Fruit fly (Drosophila melanogaster) whole organism, embryonic: ENCODE results near the gene CG9338.

Source experiments
- Abd-B ChIP-seq: fragments of 200-800 bp; sonication (Bioruptor generic); optimal IDR thresholded peaks from 2 replicates; lab custom pipeline; 2018; ENCODE audit warnings: missing biosample characterization, mild to moderate bottlenecking, missing genetic modification characterization, moderate library complexity
- B-H1 ChIP-seq: fragments of 200-800 bp; sonication (Bioruptor generic); IDR thresholded peaks from 3 replicates; pipeline ENCODE4 v1.3.6; 2022; ENCODE audit warnings: missing biosample characterization, missing genetic modification characterization
- B-H2 ChIP-seq: fragments of 200-800 bp; sonication (Bioruptor generic); optimal IDR thresholded peaks from 2 replicates; lab custom pipeline; 2018; ENCODE audit warnings: missing biosample characterization, mild to moderate bottlenecking, missing genetic modification characterization
- BEAF-32 ChIP-seq: fragments of 200-800 bp; sonication (Bioruptor generic); optimal IDR thresholded peaks from 3 replicates; lab custom pipeline; 2017; ENCODE audit warnings: missing biosample characterization, missing genetic modification characterization, mild to moderate bottlenecking, moderate library complexity, missing genetic modification reagents
- CG11093 ChIP-seq: fragments of 200-800 bp; sonication (Bioruptor generic); IDR thresholded peaks from 3 replicates; pipeline ENCODE4 v1.3.6; 2022; ENCODE audit warnings: missing biosample characterization, missing genetic modification characterization
- CG11695 ChIP-seq: fragments of 200-800 bp; sonication (Bioruptor generic); IDR thresholded peaks from 3 replicates; pipeline ENCODE4 v1.3.6; 2022; ENCODE audit warnings: missing biosample characterization, missing genetic modification characterization
- CG14965 ChIP-seq: fragments of 200-800 bp; sonication (Bioruptor generic); optimal IDR thresholded peaks from 2 replicates; lab custom pipeline; 2016; ENCODE audit warnings: missing biosample characterization, missing genetic modification characterization, borderline replicate concordance
- CG15479 ChIP-seq: fragments of 200-800 bp; sonication (Bioruptor generic); optimal IDR thresholded peaks from 3 replicates; lab custom pipeline; 2019; ENCODE audit warnings: missing biosample characterization, mild to moderate bottlenecking, missing genetic modification characterization, moderate library complexity
- CG1602 ChIP-seq: fragments of 200-800 bp; sonication (Bioruptor generic); optimal IDR thresholded peaks from 3 replicates; lab custom pipeline; 2016; ENCODE audit warnings: missing biosample characterization, missing genetic modification characterization
- CG17612 ChIP-seq: fragments of 200-800 bp; sonication (Bioruptor generic); IDR thresholded peaks from 2 replicates; pipeline ENCODE4 v1.3.6; 2022; ENCODE audit warnings: missing biosample characterization, missing genetic modification characterization
- CG17829 ChIP-seq: fragments of 200-800 bp; optimal IDR thresholded peaks from 2 replicates; lab custom pipeline; 2019; ENCODE audit warnings: missing biosample characterization, mild to moderate bottlenecking, missing genetic modification characterization, moderate library complexity
- CG18476 ChIP-seq: fragments of 200-800 bp; sonication (Bioruptor generic); optimal IDR thresholded peaks from 2 replicates; lab custom pipeline; 2016; ENCODE audit warnings: missing biosample characterization, mild to moderate bottlenecking, missing genetic modification characterization
- CG18599 ChIP-seq: fragments of 200-800 bp; sonication (Bioruptor generic); optimal IDR thresholded peaks from 3 replicates; lab custom pipeline; 2017; ENCODE audit warnings: missing biosample characterization, missing genetic modification characterization, mild to moderate bottlenecking, moderate library complexity, missing genetic modification reagents
- CG30431 ChIP-seq: fragments of 200-800 bp; sonication (Bioruptor generic); optimal IDR thresholded peaks from 2 replicates; lab custom pipeline; 2017; ENCODE audit warnings: missing biosample characterization, missing genetic modification characterization
- CG8478 ChIP-seq: fragments of >200 bp; optimal IDR thresholded peaks from 2 replicates; lab custom pipeline; 2018
- CG8765 ChIP-seq: fragments of 200-800 bp; sonication (Bioruptor generic); IDR thresholded peaks from 2 replicates; pipeline ENCODE4 v1.3.6; 2022; ENCODE audit warnings: missing biosample characterization, missing genetic modification characterization
- CG9215 ChIP-seq: fragments of 200-800 bp; sonication (Bioruptor generic); IDR thresholded peaks from 2 replicates; pipeline ENCODE4 v1.3.6; 2022; ENCODE audit warnings: missing biosample characterization, missing genetic modification characterization
- Camta ChIP-seq: fragments of 200-800 bp; sonication (Bioruptor generic); optimal IDR thresholded peaks from 2 replicates; lab custom pipeline; 2016; ENCODE audit warnings: missing biosample characterization, missing genetic modification characterization
- D ChIP-seq, 2 experiments: fragments of 200-800 bp in 1 of 2; fragments of >200 bp in 1 of 2; sonication (Bioruptor generic) in 1 of 2; optimal IDR thresholded peaks; 2 replicates in 1 of 2; 3 replicates in 1 of 2; lab custom pipeline; 2017; ENCODE audit warnings: mild to moderate bottlenecking in 1 of 2, missing biosample characterization in 1 of 2, missing genetic modification characterization in 1 of 2, missing genetic modification reagents in 1 of 2
- Deaf1 ChIP-seq: fragments of 200-800 bp; optimal IDR thresholded peaks from 3 replicates; lab custom pipeline; 2019; ENCODE audit warnings: missing biosample characterization, mild to moderate bottlenecking, missing genetic modification characterization, moderate library complexity
- Dip3 ChIP-seq: fragments of 200-800 bp; sonication (Bioruptor generic); optimal IDR thresholded peaks from 3 replicates; lab custom pipeline; 2016; ENCODE audit warnings: missing biosample characterization, missing genetic modification characterization
- Doc3 ChIP-seq: fragments of 200-800 bp; sonication (Bioruptor generic); IDR thresholded peaks from 3 replicates; pipeline ENCODE4 v1.3.6; 2022; ENCODE audit warnings: missing biosample characterization, missing genetic modification characterization; ENCODE audit not compliant: partially characterized antibody
- H15 ChIP-seq: fragments of 200-800 bp; sonication (Bioruptor generic); IDR thresholded peaks from 3 replicates; pipeline ENCODE4 v1.3.6; 2022; ENCODE audit warnings: missing biosample characterization, missing genetic modification characterization
- HLH3B ChIP-seq: fragments of 200-800 bp; sonication (Bioruptor generic); IDR thresholded peaks from 2 replicates; pipeline ENCODE4 v1.3.6; 2022; ENCODE audit warnings: missing biosample characterization, missing genetic modification characterization
- HmgZ ChIP-seq: fragments of 200-800 bp; sonication (Bioruptor generic); optimal IDR thresholded peaks from 2 replicates; lab custom pipeline; 2018; ENCODE audit warnings: missing biosample characterization, mild to moderate bottlenecking, missing genetic modification characterization
- MBD-R2 ChIP-seq: fragments of 200-800 bp; sonication (Bioruptor generic); IDR thresholded peaks from 2 replicates; pipeline ENCODE4 v1.3.6; 2022; ENCODE audit warnings: missing biosample characterization, missing genetic modification characterization
- Max ChIP-seq: fragments of 200-800 bp; sonication (Bioruptor generic); optimal IDR thresholded peaks from 2 replicates; lab custom pipeline; 2016; ENCODE audit warnings: missing biosample characterization, mild to moderate bottlenecking, missing genetic modification characterization
- Scr ChIP-seq: fragments of 200-800 bp; sonication (Bioruptor generic); IDR thresholded peaks from 2 replicates; pipeline ENCODE4 v1.3.6; 2022; ENCODE audit warnings: missing biosample characterization, missing genetic modification characterization; ENCODE audit not compliant: partially characterized antibody
- Side ChIP-seq: fragments of 200-800 bp; sonication (Bioruptor generic); optimal IDR thresholded peaks from 2 replicates; lab custom pipeline; 2016; ENCODE audit warnings: missing biosample characterization, missing genetic modification characterization
- ash1 ChIP-seq: fragments of 200-800 bp; sonication (Bioruptor generic); optimal IDR thresholded peaks from 2 replicates; lab custom pipeline; 2018; ENCODE audit warnings: missing biosample characterization, mild to moderate bottlenecking, missing genetic modification characterization
- bsh ChIP-seq, 2 experiments: fragments of 200-800 bp; sonication (Bioruptor generic); optimal IDR thresholded peaks; 2 replicates each; lab custom pipeline; 2017 to 2018; ENCODE audit warnings: mild to moderate bottlenecking in 2 of 2, missing biosample characterization in 2 of 2, missing genetic modification characterization in 2 of 2, moderate library complexity in 1 of 2
- crp ChIP-seq, 2 experiments: fragments of 200-800 bp; sonication (Bioruptor generic); optimal IDR thresholded peaks; 2 replicates in 1 of 2; 3 replicates in 1 of 2; lab custom pipeline; 2017; ENCODE audit warnings: missing biosample characterization in 2 of 2, missing genetic modification characterization in 2 of 2, mild to moderate bottlenecking in 1 of 2, moderate library complexity in 1 of 2
- dysf ChIP-seq: fragments of 200-800 bp; sonication (Bioruptor generic); IDR thresholded peaks from 3 replicates; pipeline ENCODE4 v1.3.6; 2022; ENCODE audit warnings: missing biosample characterization, missing genetic modification characterization
- ems ChIP-seq: fragments of 200-800 bp; sonication (Bioruptor generic); optimal IDR thresholded peaks from 3 replicates; lab custom pipeline; 2016; ENCODE audit warnings: missing biosample characterization, missing genetic modification characterization
- eve ChIP-seq, 2 experiments: fragments of >200 bp; optimal IDR thresholded peaks; 2 replicates each; lab custom pipeline; 2017; ENCODE audit warnings: missing biosample characterization in 2 of 2, missing genetic modification characterization in 2 of 2
- gcm ChIP-seq: fragments of 200-800 bp; sonication (Bioruptor generic); optimal IDR thresholded peaks from 2 replicates; lab custom pipeline; 2019; ENCODE audit warnings: missing biosample characterization, mild to moderate bottlenecking, missing genetic modification characterization, moderate library complexity
- gfzf ChIP-seq: fragments of 200-800 bp; sonication (Bioruptor generic); optimal IDR thresholded peaks from 2 replicates; lab custom pipeline; 2016; ENCODE audit warnings: missing biosample characterization, mild to moderate bottlenecking, missing genetic modification characterization, moderate library complexity
- gsb ChIP-seq: fragments of 200-800 bp; sonication (Bioruptor generic); IDR thresholded peaks from 2 replicates; pipeline ENCODE4 v1.3.6; 2022; ENCODE audit warnings: missing biosample characterization, missing genetic modification characterization
- ind ChIP-seq: fragments of 200-800 bp; sonication (Bioruptor generic); optimal IDR thresholded peaks from 3 replicates; lab custom pipeline; 2016; ENCODE audit warnings: missing biosample characterization, missing genetic modification characterization
- insv ChIP-seq, 2 experiments: fragments of 200-800 bp; sonication (Bioruptor generic); optimal IDR thresholded peaks; 3 replicates each; lab custom pipeline; 2016 to 2018; ENCODE audit warnings: missing biosample characterization in 2 of 2, missing genetic modification characterization in 2 of 2
- oc ChIP-seq: fragments of 200-800 bp; sonication (Bioruptor generic); optimal IDR thresholded peaks from 2 replicates; lab custom pipeline; 2018; ENCODE audit warnings: missing biosample characterization, mild to moderate bottlenecking, missing genetic modification characterization, moderate library complexity
- pita ChIP-seq: fragments of 200-800 bp; sonication (Bioruptor generic); optimal IDR thresholded peaks from 2 replicates; lab custom pipeline; 2017; ENCODE audit warnings: missing biosample characterization, mild to moderate bottlenecking, missing genetic modification characterization
- ranshi ChIP-seq: fragments of 200-800 bp; sonication (Bioruptor generic); IDR thresholded peaks from 2 replicates; pipeline ENCODE4 v1.3.6; 2022; ENCODE audit warnings: missing biosample characterization, missing genetic modification characterization
- ro ChIP-seq: fragments of 200-800 bp; sonication (Bioruptor generic); IDR thresholded peaks from 2 replicates; pipeline ENCODE4 v1.3.6; 2022; ENCODE audit warnings: missing biosample characterization, missing genetic modification characterization
- sens ChIP-seq: fragments of 200-800 bp; sonication (Bioruptor generic); peaks from one replicate; lab custom pipeline; 2016; ENCODE audit warnings: missing biosample characterization, missing genetic modification characterization
- shn ChIP-seq: fragments of 200-800 bp; sonication (Bioruptor generic); optimal IDR thresholded peaks from 3 replicates; lab custom pipeline; 2016; ENCODE audit warnings: missing biosample characterization, missing genetic modification characterization
- sim ChIP-seq: fragments of 200-800 bp; sonication (Bioruptor generic); IDR thresholded peaks from 2 replicates; pipeline ENCODE4 v1.3.6; 2022; ENCODE audit warnings: missing biosample characterization, missing genetic modification characterization
- sob ChIP-seq: fragments of 200-800 bp; sonication (Bioruptor generic); IDR thresholded peaks from 2 replicates; pipeline ENCODE4 v1.3.6; 2022; ENCODE audit warnings: missing biosample characterization, missing genetic modification characterization
- sr ChIP-seq: fragments of 200-800 bp; sonication (Bioruptor generic); IDR thresholded peaks from 3 replicates; pipeline ENCODE4 v1.3.6; 2022; ENCODE audit warnings: missing biosample characterization, missing genetic modification characterization
- unpg ChIP-seq: fragments of 200-800 bp; sonication (Bioruptor generic); optimal IDR thresholded peaks from 3 replicates; lab custom pipeline; 2018; ENCODE audit warnings: missing biosample characterization, mild to moderate bottlenecking, missing genetic modification characterization, moderate library complexity

The CG9338 gene

DNA sequence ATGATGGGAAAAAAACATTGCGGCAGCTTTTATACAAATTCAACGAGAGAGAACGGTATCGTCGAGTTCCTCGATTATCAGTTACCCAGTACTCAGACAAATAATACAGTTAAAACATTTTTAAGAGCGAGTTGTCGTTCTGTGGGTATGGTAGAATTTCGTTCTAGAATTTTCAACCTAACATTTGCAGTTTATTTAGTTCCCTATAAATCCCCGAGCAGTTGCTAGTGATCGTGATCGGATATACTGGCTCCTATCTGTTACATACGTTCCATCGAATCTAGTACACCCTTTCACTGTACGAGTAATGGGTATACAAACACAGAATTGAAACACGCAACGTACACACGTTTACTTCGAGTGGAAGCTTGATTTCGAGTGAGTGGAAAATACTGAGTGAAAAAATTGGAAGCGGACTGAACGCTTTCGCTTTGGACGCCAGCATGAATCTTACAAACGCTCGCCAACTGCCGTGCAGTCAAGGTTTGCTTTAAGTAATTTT is at the start of gene CG9338 (continued):
- TF ChIP-seq crp (GFP tag; optimal IDR thresholded peaks at IDR 0.05; lab: Kevin White, UChicago) (peak in 1 of 2 experiments; percentile 32), Scr (GFP tag; lab: Robert Waterston, UW) (peak; percentile 55), dysf (peak; percentile 85), oc (tag; lab: Kevin White, UChicago) (no peak), CG14965 (GFP tag; lab: Kevin White, UChicago) (peak; percentile 46), CG18599 (GFP tag; lab: Kevin White, UChicago) (peak; percentile 96), H15 (GFP tag; lab: Robert Waterston, UW) (peak; percentile 93), CG17829 (peak; percentile 95), CG15479 (no peak), bsh (GFP tag; optimal IDR thresholded peaks at IDR 0.05; lab: Kevin White, UChicago) (peak; percentile 12 to 79), sr (peak; percentile 13; the same call in 1 of the 3 replicates), B-H2 (peak; percentile 79), BEAF-32 (GFP tag; lab: Kevin White, UChicago) (no peak), Doc3 (GFP tag; lab: Robert Waterston, UW) (no peak), Dip3 (GFP tag; lab: Kevin White, UChicago) (peak; percentile 74), CG8765 (GFP tag; lab: Robert Waterston, UW) (peak; percentile 49; the same call in 1 of the 2 replicates), insv (GFP tag; optimal IDR thresholded peaks at IDR 0.05; lab: Kevin White, UChicago) (peak in 1 of 2 experiments; percentile 24), CG11093 (GFP tag; lab: Robert Waterston, UW) (peak; percentile 93), ro (GFP tag; lab: Robert Waterston, UW) (no peak), CG17612 (GFP tag; lab: Robert Waterston, UW) (peak; percentile 90), Camta (GFP tag; lab: Kevin White, UChicago) (peak; percentile 74), sens (GFP tag; lab: Kevin White, UChicago) (peak; percentile 96), CG8478 (lab: Kevin White, UChicago) (no peak), ash1 (GFP tag; lab: Kevin White, UChicago) (peak; percentile 46), pita (GFP tag; lab: Kevin White, UChicago) (no peak), shn (GFP tag; lab: Kevin White, UChicago) (peak; percentile 85), sob (GFP tag; lab: Robert Waterston, UW) (peak; percentile 78), gfzf (GFP tag; lab: Kevin White, UChicago) (no peak), eve (GFP tag; optimal IDR thresholded peaks at IDR 0.05; lab: Kevin White, UChicago) (peak in 1 of 2 experiments; percentile 97), Max (GFP tag; lab: Kevin White, UChicago) (peak; percentile 72), Deaf1 (tag; lab: Kevin White, UChicago) (peak; percentile 66), ranshi (peak; percentile 79; the same call in 1 of the 2 replicates), MBD-R2 (GFP tag; lab: Robert Waterston, UW) (peak; percentile 38; the same call in 1 of the 2 replicates), gsb (GFP tag; lab: Robert Waterston, UW) (peak; percentile 86; the same call in 1 of the 2 replicates), D (optimal IDR thresholded peaks at IDR 0.05; lab: Kevin White, UChicago) (no peak), D (GFP tag; optimal IDR thresholded peaks at IDR 0.05; lab: Kevin White, UChicago) (peak; percentile 86), Side (GFP tag; lab: Kevin White, UChicago) (peak; percentile 79), CG11695 (GFP tag; lab: Robert Waterston, UW) (peak; percentile 95), B-H1 (peak; percentile 91), CG9215 (GFP tag; lab: Robert Waterston, UW) (peak; percentile 93), CG18476 (GFP tag; lab: Kevin White, UChicago) (peak; percentile 62), ind (GFP tag; lab: Kevin White, UChicago) (peak; percentile 96), unpg (peak; percentile 76), CG1602 (GFP tag; lab: Kevin White, UChicago) (peak; percentile 64), ems (peak; percentile 86), gcm (GFP tag; lab: Kevin White, UChicago) (peak; percentile 75), CG30431 (GFP tag; lab: Kevin White, UChicago) (peak; percentile 51), sim (no peak; the same call in 1 of the 2 replicates), HmgZ (tag; lab: Kevin White, UChicago) (peak; percentile 85), Abd-B (GFP tag; lab: Kevin White, UChicago) (peak; percentile 67), HLH3B (GFP tag; lab: Robert Waterston, UW) (peak; percentile 75; the same call in 1 of the 2 replicates)
